Worm (Caenorhabditis elegans) whole organism, early embryonic: ENCODE results near the gene abts-4.

Experiments used
- B0310.2 ChIP-seq: sonication (generic microtip); optimal IDR thresholded peaks from 2 replicates; lab custom pipeline; 2016; ENCODE audit warnings: mild to moderate bottlenecking, missing genetic modification characterization, missing compliant biosample characterization
- F13C5.2 ChIP-seq: sonication (generic microtip); optimal IDR thresholded peaks from 2 replicates; lab custom pipeline; 2017; ENCODE audit warnings: mild to moderate bottlenecking, missing genetic modification characterization, inconsistent platforms, missing compliant biosample characterization
- ama-1 ChIP-seq: fragments of 150-350 bp; optimal IDR thresholded peaks from 2 replicates; lab custom pipeline; 2014
- ets-7 ChIP-seq: sonication (generic microtip); optimal IDR thresholded peaks from 2 replicates; lab custom pipeline; 2016; ENCODE audit warnings: missing genotype, missing genetic modification characterization, missing compliant biosample characterization
- flt-1 ChIP-seq: fragments of 200-800 bp; sonication (Bioruptor generic); IDR thresholded peaks from 2 replicates; pipeline ENCODE4 v1.3.6; 2022; ENCODE audit warnings: missing genetic modification characterization, missing compliant biosample characterization
- hmg-4 ChIP-seq: fragments of 200-800 bp; sonication (Bioruptor generic); optimal IDR thresholded peaks from 2 replicates; lab custom pipeline; 2018; ENCODE audit warnings: mild to moderate bottlenecking, missing genetic modification characterization, missing compliant biosample characterization
- hnd-1 ChIP-seq: sonication (generic microtip); optimal IDR thresholded peaks from 2 replicates; lab custom pipeline; 2016; ENCODE audit warnings: missing genetic modification characterization, missing compliant biosample characterization
- pes-1 ChIP-seq: fragments of 200-800 bp; sonication (Bioruptor generic); IDR thresholded peaks from 2 replicates; pipeline ENCODE4 v1.3.6; 2022; ENCODE audit warnings: missing genetic modification reagents, missing genetic modification characterization, missing compliant biosample characterization
- scrt-1 ChIP-seq: fragments of 200-800 bp; sonication (Bioruptor generic); IDR thresholded peaks from 2 replicates; pipeline ENCODE4 v1.3.6; 2022; ENCODE audit warnings: missing genetic modification characterization, missing compliant biosample characterization
- sea-1 ChIP-seq: fragments of 200-800 bp; sonication (Bioruptor generic); conservative IDR thresholded peaks from 2 replicates; pipeline ENCODE4 v1.3.6; 2022; ENCODE audit warnings: missing genetic modification characterization, missing compliant biosample characterization
- tbx-11 ChIP-seq: fragments of 200-800 bp; sonication (Bioruptor generic); IDR thresholded peaks from 2 replicates; pipeline ENCODE4 v1.3.6; 2022; ENCODE audit warnings: missing genetic modification characterization, missing compliant biosample characterization
- tbx-37 ChIP-seq: fragments of 200-800 bp; sonication (Bioruptor generic); conservative IDR thresholded peaks from 2 replicates; pipeline ENCODE4 v1.3.6; 2022; ENCODE audit warnings: missing genetic modification reagents, missing genetic modification characterization, missing compliant biosample characterization
- tra-4 ChIP-seq: sonication (generic microtip); optimal IDR thresholded peaks from 2 replicates; lab custom pipeline; 2017; ENCODE audit warnings: missing genetic modification characterization, missing compliant biosample characterization

DNA sequence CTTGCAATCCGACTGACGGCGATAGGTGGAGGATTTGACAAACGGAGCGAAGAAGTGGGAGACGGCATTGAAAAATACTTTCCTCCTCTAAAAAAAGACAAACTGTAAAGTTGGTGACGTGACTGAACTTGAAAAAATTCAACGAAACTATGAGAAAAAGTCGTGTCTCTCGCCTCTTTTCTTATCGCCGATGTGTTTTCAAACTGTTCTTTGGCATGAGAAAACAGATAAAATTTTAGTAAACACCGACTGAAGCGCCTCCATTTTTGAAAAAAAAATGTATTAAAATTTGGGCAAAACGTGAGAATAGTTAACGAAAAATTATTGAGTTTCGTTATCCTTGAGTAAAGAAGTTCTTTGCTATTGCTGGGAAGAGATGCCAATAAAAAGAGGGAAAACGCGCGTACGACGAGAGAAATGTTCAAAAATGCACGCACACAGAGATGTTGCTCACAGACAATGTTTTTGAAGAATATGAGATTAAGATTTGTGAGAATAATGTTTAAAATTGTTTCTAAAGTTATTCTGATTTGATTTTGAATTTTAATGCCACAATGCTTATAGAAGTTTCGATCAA, 32.6 kb downstream of the abts-4 start:
- TF ChIP-seq scrt-1 (GFP tag; lab: Robert Waterston, UW) (no peak), ama-1 (no peak), B0310.2 (tag; lab: Kevin White, UChicago) (no peak), ets-7 (tag; lab: Kevin White, UChicago) (no peak), tbx-11 (GFP tag; lab: Robert Waterston, UW) (no peak), hnd-1 (tag; lab: Kevin White, UChicago) (no peak), hmg-4 (GFP tag; lab: Kevin White, UChicago) (no peak), flt-1 (GFP tag; lab: Robert Waterston, UW) (no peak), tbx-37 (GFP tag; lab: Robert Waterston, UW) (no peak), F13C5.2 (tag; lab: Kevin White, UChicago) (no peak), pes-1 (GFP tag; lab: Robert Waterston, UW) (no peak), sea-1 (GFP tag; lab: Robert Waterston, UW) (no peak), tra-4 (tag; lab: Kevin White, UChicago) (no peak)
